Fruit fly (Drosophila melanogaster) S2 (cell line): ENCODE results near the gene crol.

Source experiments
- CG8478 ChIP-seq: fragments of >200 bp; optimal IDR thresholded peaks from 2 replicates; lab custom pipeline; 2018
- CTCF ChIP-seq, 2 experiments: fragments of >200 bp; optimal IDR thresholded peaks; 2 replicates each; lab custom pipeline; 2018

crol gene

dm6 chr2L:11833786-11834185 lies 24.5 kb upstream of the crol start, which contains the start of gene CG45011:
CG45011 (plus strand) TSS chr2L:11834086.
- TF ChIP-seq CG8478 (lab: Kevin White, UChicago), result no peak
- no peak for TF ChIP-seq CTCF (optimal IDR thresholded peaks at IDR 0.05; lab: Kevin White, UChicago)

- TF ChIP-seq CTCF (optimal IDR thresholded peaks at IDR 0.05; lab: Kevin White, UChicago), result peak; percentile 9 to 34
- TF ChIP-seq CG8478 (lab: Kevin White, UChicago), result no peak
Observed at dm6 chr2L:11829277-11829676, 20.0 kb upstream of the crol start, which contains the start of gene esc. esc (minus strand) TSS chr2L:11829405.

- TF ChIP-seq CTCF (optimal IDR thresholded peaks at IDR 0.05; lab: Kevin White, UChicago) (no peak), CG8478 (lab: Kevin White, UChicago) (no peak)
Observed at dm6 chr2L:11823470-11824162, 14.4 kb upstream of the crol start.

- TF ChIP-seq CG8478 (lab: Kevin White, UChicago) (no peak), CTCF (optimal IDR thresholded peaks at IDR 0.05; lab: Kevin White, UChicago) (peak; percentile 92 to 96)
Observed at dm6 chr2L:11816376-11816775, 7.1 kb upstream of the crol start.

dm6 chr2L:11813665-11814087 lies 4.4 kb upstream of the crol start, which contains the start of gene CycY:
CycY (minus strand) TSS chr2L:11813780.
- no peak for TF ChIP-seq CTCF (optimal IDR thresholded peaks at IDR 0.05; lab: Kevin White, UChicago)

dm6 chr2L:11812781-11813664 lies 3.8 kb upstream of the crol start:
- TF ChIP-seq CG8478 (lab: Kevin White, UChicago) (no peak), CTCF (optimal IDR thresholded peaks at IDR 0.05; lab: Kevin White, UChicago) (no peak)

- no peak for TF ChIP-seq CTCF (optimal IDR thresholded peaks at IDR 0.05; lab: Kevin White, UChicago)
- no peak for TF ChIP-seq CG8478 (lab: Kevin White, UChicago)
Observed at dm6 chr2L:11809823-11810222, 585 bp upstream of the crol start.

- TF ChIP-seq CG8478 (lab: Kevin White, UChicago) (no peak), CTCF (optimal IDR thresholded peaks at IDR 0.05; lab: Kevin White, UChicago) (no peak)
Observed at dm6 chr2L:11808327-11808701, 924 bp downstream of the crol start.

dm6 chr2L:11807697-11808226 lies 1.5 kb downstream of the crol start:
- TF ChIP-seq CTCF (optimal IDR thresholded peaks at IDR 0.05; lab: Kevin White, UChicago), result no peak
- TF ChIP-seq CG8478 (lab: Kevin White, UChicago), result no peak

dm6 chr2L:11806701-11807674 lies 2.2 kb downstream of the crol start:
- TF ChIP-seq CTCF (optimal IDR thresholded peaks at IDR 0.05; lab: Kevin White, UChicago) (no peak), CG8478 (lab: Kevin White, UChicago) (no peak)

dm6 chr2L:11806022-11806700 lies 3.1 kb downstream of the crol start:
- no peak for TF ChIP-seq CTCF (optimal IDR thresholded peaks at IDR 0.05; lab: Kevin White, UChicago)
- TF ChIP-seq CG8478 (lab: Kevin White, UChicago), result no peak

dm6 chr2L:11804228-11805044 lies 4.8 kb downstream of the crol start:
- no peak for TF ChIP-seq CTCF (optimal IDR thresholded peaks at IDR 0.05; lab: Kevin White, UChicago)
- TF ChIP-seq CG8478 (lab: Kevin White, UChicago), result no peak
